Worm (Caenorhabditis elegans) whole organism, young adult: ENCODE measurements around the gene srz-67.

ENCODE experiments used
- F39B2.1 ChIP-seq: fragments of 200-800 bp; sonication (Bioruptor generic); IDR thresholded peaks from 2 replicates; pipeline ENCODE4 v1.3.6; 2022; ENCODE audit warnings: missing genetic modification reagents, missing genetic modification characterization, missing compliant biosample characterization
- T26A5.8 ChIP-seq: sonication (generic microtip); optimal IDR thresholded peaks from 2 replicates; lab custom pipeline; 2016; ENCODE audit warnings: missing genetic modification characterization, missing compliant biosample characterization
- aptf-2 ChIP-seq: fragments of 200-800 bp; sonication (Bioruptor generic); conservative IDR thresholded peaks from 2 replicates; pipeline ENCODE4 v1.3.6; 2022; ENCODE audit warnings: missing genetic modification reagents, missing genetic modification characterization, missing compliant biosample characterization
- die-1 ChIP-seq: sonication (generic microtip); optimal IDR thresholded peaks from 2 replicates; lab custom pipeline; 2016; ENCODE audit warnings: missing genotype, mild to moderate bottlenecking, missing genetic modification characterization, missing compliant biosample characterization
- ets-4 ChIP-seq: fragments of 200-800 bp; sonication (Bioruptor generic); optimal IDR thresholded peaks from 2 replicates; lab custom pipeline; 2018; ENCODE audit warnings: mild to moderate bottlenecking, missing genetic modification characterization, missing compliant biosample characterization
- lin-40 ChIP-seq: sonication (generic microtip); optimal IDR thresholded peaks from 2 replicates; lab custom pipeline; 2016; ENCODE audit warnings: missing genetic modification characterization, mild to moderate bottlenecking, missing compliant biosample characterization, missing genotype, missing genetic modification reagents
- tbp1 ChIP-seq: fragments of 200-800 bp; sonication (Bioruptor generic); optimal IDR thresholded peaks from 2 replicates; lab custom pipeline; 2018; ENCODE audit warnings: mild to moderate bottlenecking, missing genetic modification characterization, missing compliant biosample characterization
- unc-62 ChIP-seq: fragments of 150-350 bp; optimal IDR thresholded peaks from 2 replicates; lab custom pipeline; 2014; ENCODE audit warnings: missing biosample characterization, missing genetic modification reagents, missing genetic modification characterization

DNA sequence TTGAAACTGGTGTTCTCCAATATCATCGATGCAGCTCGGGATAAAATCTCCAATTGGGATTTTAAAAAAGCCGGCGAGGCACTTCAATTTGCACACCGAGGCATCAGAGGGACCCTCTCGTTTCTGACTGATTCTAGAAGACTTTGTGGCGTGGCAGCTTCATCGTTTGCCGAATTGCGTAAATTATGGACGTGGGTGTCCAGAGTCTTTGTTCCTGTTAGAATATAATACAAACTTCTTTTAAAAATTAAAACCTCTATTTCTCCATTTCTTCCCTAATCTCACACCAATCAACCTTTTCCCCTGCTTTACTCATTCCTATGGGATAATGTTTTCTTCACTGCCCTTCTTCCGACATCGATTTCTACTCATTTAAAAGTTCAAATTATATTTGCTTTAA lies 26.6 kb downstream of the srz-67 start, which contains the start of gene ZC239.5:
- TF ChIP-seq aptf-2 (GFP tag; lab: Robert Waterston, UW) (no peak), unc-62 (GFP tag; lab: Kevin White, UChicago) (no peak), ets-4 (GFP tag; lab: Kevin White, UChicago) (no peak), die-1 (tag; lab: Kevin White, UChicago) (no peak), tbp1 (GFP tag; lab: Kevin White, UChicago) (no peak), lin-40 (no peak), F39B2.1 (no peak), T26A5.8 (tag; lab: Kevin White, UChicago) (no peak)
